Worm (Caenorhabditis elegans): ENCODE measurements around the gene col-87.

DNA sequence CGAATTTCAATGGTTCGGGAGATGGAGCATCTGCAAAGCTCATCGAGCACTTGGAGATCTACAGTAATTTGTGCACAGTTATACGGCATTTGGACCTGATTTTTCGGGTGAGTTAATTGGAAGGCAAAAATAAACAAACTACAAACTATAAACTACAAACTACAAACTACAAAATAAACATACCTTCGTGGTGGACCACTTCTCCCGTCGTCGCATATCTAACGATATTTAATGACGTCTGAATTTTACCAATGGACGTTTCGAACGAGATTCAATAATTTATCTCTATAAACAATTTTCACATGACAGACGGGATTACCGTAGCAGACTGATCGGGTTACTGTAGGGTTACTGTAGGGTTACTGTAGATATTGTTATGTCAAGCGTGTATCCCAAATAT lies 11.7 kb upstream of the col-87 start:
- no peak for TF ChIP-seq F44E2.7 (GFP tag; IDR thresholded peaks at IDR 0.05)
- peak in 1 of 2 experiments; percentile 80 for TF ChIP-seq unc-62 (GFP tag; optimal IDR thresholded peaks at IDR 0.05 in 1 of 2)
- no peak for TF ChIP-seq unc-62 (tag; optimal IDR thresholded peaks at IDR 0.05)
- no peak for TF ChIP-seq ztf-11 (tag; optimal IDR thresholded peaks at IDR 0.05)
- no peak for TF ChIP-seq zag-1 (tag; optimal IDR thresholded peaks at IDR 0.05)

All from whole organism, L4 larva.